Worm (Caenorhabditis elegans) whole organism, L1 larva: ENCODE measurements around the gene lmp-1.

Experiments
- ceh-8 ChIP-seq: fragments of 200-800 bp; sonication (Bioruptor generic); optimal IDR thresholded peaks from 2 replicates; lab custom pipeline; 2018; ENCODE audit warnings: mild to moderate bottlenecking, missing genetic modification characterization, moderate library complexity, missing compliant biosample characterization
- fos-1 ChIP-seq: fragments of 150-350 bp; optimal IDR thresholded peaks from 2 replicates; lab custom pipeline; 2014; ENCODE audit warnings: missing biosample characterization, missing genetic modification characterization
- lir-3 ChIP-seq: sonication (generic microtip); optimal IDR thresholded peaks from 2 replicates; lab custom pipeline; 2016; ENCODE audit warnings: mild to moderate bottlenecking, missing genetic modification characterization, moderate library complexity, missing compliant biosample characterization; ENCODE audit not compliant: poor library complexity
- mef-2 ChIP-seq: fragments of 150-350 bp; optimal IDR thresholded peaks from 2 replicates; lab custom pipeline; 2014; ENCODE audit warnings: missing biosample characterization, missing genetic modification characterization
- nhr-12 ChIP-seq: sonication (generic microtip); optimal IDR thresholded peaks from 2 replicates; lab custom pipeline; 2017; ENCODE audit warnings: missing biosample characterization, missing genetic modification characterization
- unc-130 ChIP-seq: fragments of 150-350 bp; optimal IDR thresholded peaks from 2 replicates; lab custom pipeline; 2017; ENCODE audit warnings: missing biosample characterization, missing genetic modification characterization, inconsistent platforms
- unc-86 ChIP-seq: sonication (generic microtip); optimal IDR thresholded peaks from 2 replicates; lab custom pipeline; 2016; ENCODE audit warnings: missing genetic modification characterization, missing compliant biosample characterization

DNA sequence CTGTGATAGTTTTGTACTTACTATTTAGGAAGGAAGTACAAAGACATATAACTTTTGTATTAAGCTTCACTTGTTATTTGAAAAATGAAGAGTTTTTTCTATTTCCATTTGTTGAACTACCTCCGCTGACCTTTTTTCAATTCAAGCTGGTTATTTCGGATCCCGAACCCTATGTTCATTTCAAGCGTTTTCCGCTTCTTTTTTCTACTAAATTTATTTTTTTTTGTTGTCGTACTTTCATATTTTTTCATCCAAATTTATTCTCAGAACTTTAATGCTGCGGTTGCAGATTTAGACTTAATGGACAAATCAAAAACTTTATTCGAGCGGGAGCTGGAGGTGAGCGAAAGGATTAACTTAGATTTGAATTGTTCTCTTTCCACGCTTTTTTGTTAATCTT is 27.5 kb downstream of the lmp-1 start, which contains the start of gene C03B1.6:
- TF ChIP-seq mef-2 (tag; lab: Kevin White, UChicago) (no peak), fos-1 (tag; lab: Kevin White, UChicago) (no peak), unc-86 (tag; lab: Kevin White, UChicago) (no peak), unc-130 (tag; lab: Kevin White, UChicago) (no peak), lir-3 (tag; lab: Kevin White, UChicago) (no peak), nhr-12 (no peak), ceh-8 (GFP tag; lab: Kevin White, UChicago) (no peak)
